Fruit fly (Drosophila melanogaster) whole organism, embryonic: Measurements from ENCODE around the gene CG3009.

Experiments used
- Asciz ChIP-seq: fragments of 200-800 bp; sonication (Bioruptor generic); optimal IDR thresholded peaks from 2 replicates; lab custom pipeline; 2017; ENCODE audit warnings: missing biosample characterization, mild to moderate bottlenecking, missing genetic modification characterization, missing genetic modification reagents
- Atf-2 ChIP-seq: fragments of 200-800 bp; sonication (Bioruptor generic); optimal IDR thresholded peaks from 2 replicates; lab custom pipeline; 2016; ENCODE audit warnings: missing biosample characterization, missing genetic modification characterization
- B-H2 ChIP-seq: fragments of 200-800 bp; sonication (Bioruptor generic); optimal IDR thresholded peaks from 2 replicates; lab custom pipeline; 2018; ENCODE audit warnings: missing biosample characterization, mild to moderate bottlenecking, missing genetic modification characterization
- CG10366 ChIP-seq: fragments of 200-800 bp; sonication (Bioruptor generic); IDR thresholded peaks from 2 replicates; pipeline ENCODE4 v1.3.6; 2022; ENCODE audit warnings: missing biosample characterization, missing genetic modification characterization
- CG10462 ChIP-seq: fragments of 200-800 bp; sonication (Bioruptor generic); optimal IDR thresholded peaks from 2 replicates; lab custom pipeline; 2016; ENCODE audit warnings: missing biosample characterization, missing genetic modification characterization
- CG11504 ChIP-seq: fragments of 200-800 bp; sonication (Bioruptor generic); optimal IDR thresholded peaks from 3 replicates; lab custom pipeline; 2019; ENCODE audit warnings: missing biosample characterization, mild to moderate bottlenecking, missing genetic modification characterization, moderate library complexity
- CG12236 ChIP-seq: fragments of 200-800 bp; sonication (Bioruptor generic); optimal IDR thresholded peaks from 2 replicates; lab custom pipeline; 2016; ENCODE audit warnings: missing biosample characterization, missing genetic modification characterization
- CG12299 ChIP-seq: fragments of 200-800 bp; sonication (Bioruptor generic); optimal IDR thresholded peaks from 2 replicates; lab custom pipeline; 2018; ENCODE audit warnings: missing biosample characterization, mild to moderate bottlenecking, missing genetic modification characterization
- CG13424 ChIP-seq: fragments of 200-800 bp; sonication (Bioruptor generic); optimal IDR thresholded peaks from 2 replicates; lab custom pipeline; 2019; ENCODE audit warnings: missing biosample characterization, mild to moderate bottlenecking, missing genetic modification characterization, moderate library complexity
- CG14050 ChIP-seq: fragments of 200-800 bp; sonication (Bioruptor generic); IDR thresholded peaks from 3 replicates; pipeline ENCODE4 v1.3.6; 2022; ENCODE audit warnings: missing biosample characterization, missing genetic modification characterization
- CG15479 ChIP-seq: fragments of 200-800 bp; sonication (Bioruptor generic); optimal IDR thresholded peaks from 3 replicates; lab custom pipeline; 2019; ENCODE audit warnings: missing biosample characterization, mild to moderate bottlenecking, missing genetic modification characterization, moderate library complexity
- CG1647 ChIP-seq: fragments of 200-800 bp; sonication (Bioruptor generic); optimal IDR thresholded peaks from 3 replicates; lab custom pipeline; 2016; ENCODE audit warnings: missing biosample characterization, missing genetic modification characterization
- CG2875 ChIP-seq: fragments of 200-800 bp; sonication (Bioruptor generic); optimal IDR thresholded peaks from 2 replicates; lab custom pipeline; 2017; ENCODE audit warnings: missing biosample characterization, mild to moderate bottlenecking, missing genetic modification characterization, missing genetic modification reagents
- CG4854 ChIP-seq: fragments of 200-800 bp; sonication (Bioruptor generic); optimal IDR thresholded peaks from 2 replicates; lab custom pipeline; 2016; ENCODE audit warnings: missing biosample characterization, missing genetic modification characterization, inconsistent platforms
- CG7839 ChIP-seq: fragments of 200-800 bp; sonication (Bioruptor generic); optimal IDR thresholded peaks from 3 replicates; lab custom pipeline; 2018; ENCODE audit warnings: missing biosample characterization, mild to moderate bottlenecking, missing genetic modification characterization, moderate library complexity
- Camta ChIP-seq: fragments of 200-800 bp; sonication (Bioruptor generic); optimal IDR thresholded peaks from 2 replicates; lab custom pipeline; 2016; ENCODE audit warnings: missing biosample characterization, missing genetic modification characterization
- CkIIα-i1 ChIP-seq: fragments of 200-800 bp; sonication (Bioruptor generic); IDR thresholded peaks from 2 replicates; pipeline ENCODE4 v1.3.6; 2022; ENCODE audit warnings: missing biosample characterization, missing genetic modification characterization
- Doc3 ChIP-seq: fragments of 200-800 bp; sonication (Bioruptor generic); IDR thresholded peaks from 3 replicates; pipeline ENCODE4 v1.3.6; 2022; ENCODE audit warnings: missing biosample characterization, missing genetic modification characterization; ENCODE audit not compliant: partially characterized antibody
- Eip74EF ChIP-seq, 2 experiments: fragments of 200-800 bp in 1 of 2; fragments of >200 bp in 1 of 2; sonication (Bioruptor generic) in 1 of 2; optimal IDR thresholded peaks; 2 replicates each; lab custom pipeline; 2017 to 2019; ENCODE audit warnings: missing biosample characterization in 2 of 2, missing genetic modification characterization in 2 of 2, mild to moderate bottlenecking in 1 of 2, moderate library complexity in 1 of 2
- Lhr ChIP-seq: fragments of 200-800 bp; sonication (Bioruptor generic); optimal IDR thresholded peaks from 3 replicates; lab custom pipeline; 2017; ENCODE audit warnings: mild to moderate bottlenecking, missing biosample characterization, missing genetic modification reagents, missing genetic modification characterization
- MBD-R2 ChIP-seq: fragments of 200-800 bp; sonication (Bioruptor generic); IDR thresholded peaks from 2 replicates; pipeline ENCODE4 v1.3.6; 2022; ENCODE audit warnings: missing biosample characterization, missing genetic modification characterization
- Myb ChIP-seq: fragments of 200-800 bp; sonication (Bioruptor generic); optimal IDR thresholded peaks from 2 replicates; lab custom pipeline; 2016; ENCODE audit warnings: missing biosample characterization, missing genetic modification characterization
- NK7.1 ChIP-seq: fragments of 200-800 bp; sonication (Bioruptor generic); optimal IDR thresholded peaks from 3 replicates; lab custom pipeline; 2016; ENCODE audit warnings: missing biosample characterization, missing genetic modification characterization
- Poxn ChIP-seq: fragments of 200-800 bp; sonication (Bioruptor generic); IDR thresholded peaks from 2 replicates; pipeline ENCODE4 v1.3.6; 2022; ENCODE audit warnings: missing biosample characterization, missing genetic modification characterization
- Ptx1 ChIP-seq: fragments of 200-800 bp; sonication (Bioruptor generic); IDR thresholded peaks from 2 replicates; pipeline ENCODE4 v1.3.6; 2022; ENCODE audit warnings: missing biosample characterization, missing genetic modification characterization
- Rfx ChIP-seq: fragments of 200-800 bp; sonication (Bioruptor generic); IDR thresholded peaks from 2 replicates; pipeline ENCODE4 v1.3.6; 2022; ENCODE audit warnings: missing biosample characterization, missing genetic modification characterization
- amos ChIP-seq: fragments of 200-800 bp; sonication (Bioruptor generic); IDR thresholded peaks from 2 replicates; pipeline ENCODE4 v1.3.6; 2022; ENCODE audit warnings: missing biosample characterization, missing genetic modification characterization; ENCODE audit not compliant: partially characterized antibody
- ase ChIP-seq: fragments of 200-800 bp; sonication (Bioruptor generic); IDR thresholded peaks from 3 replicates; pipeline ENCODE4 v1.3.6; 2022; ENCODE audit warnings: missing biosample characterization, missing genetic modification characterization
- crc ChIP-seq: fragments of 200-800 bp; sonication (Bioruptor generic); optimal IDR thresholded peaks from 2 replicates; lab custom pipeline; 2016; ENCODE audit warnings: missing biosample characterization, missing genetic modification characterization
- dan ChIP-seq: fragments of 200-800 bp; sonication (Bioruptor generic); IDR thresholded peaks from 2 replicates; pipeline ENCODE4 v1.3.6; 2022; ENCODE audit warnings: missing biosample characterization, missing genetic modification characterization
- ems ChIP-seq: fragments of 200-800 bp; sonication (Bioruptor generic); optimal IDR thresholded peaks from 3 replicates; lab custom pipeline; 2016; ENCODE audit warnings: missing biosample characterization, missing genetic modification characterization
- exex ChIP-seq: fragments of 200-800 bp; sonication (Bioruptor generic); optimal IDR thresholded peaks from 4 replicates; lab custom pipeline; 2018; ENCODE audit warnings: missing biosample characterization, mild to moderate bottlenecking, missing genetic modification characterization, moderate library complexity
- fd96Cb ChIP-seq: fragments of 200-800 bp; sonication (Bioruptor generic); optimal IDR thresholded peaks from 2 replicates; lab custom pipeline; 2018; ENCODE audit warnings: missing biosample characterization, mild to moderate bottlenecking, missing genetic modification characterization, moderate library complexity
- gsb-n ChIP-seq: fragments of 200-800 bp; sonication (Bioruptor generic); optimal IDR thresholded peaks from 3 replicates; lab custom pipeline; 2018; ENCODE audit warnings: missing biosample characterization, mild to moderate bottlenecking, missing genetic modification characterization
- lmd ChIP-seq: fragments of 200-800 bp; sonication (Bioruptor generic); IDR thresholded peaks from 2 replicates; pipeline ENCODE4 v1.3.6; 2022; ENCODE audit warnings: missing biosample characterization, missing genetic modification characterization
- lov ChIP-seq, 2 experiments: fragments of 200-800 bp in 1 of 2; fragments of >200 bp in 1 of 2; sonication (Bioruptor generic) in 1 of 2; IDR thresholded peaks in 1 of 2; optimal IDR thresholded peaks in 1 of 2; 2 replicates in 1 of 2; 3 replicates in 1 of 2; pipeline versions ENCODE4 v1.3.6 to Lab custom; 2017 to 2022; ENCODE audit warnings: missing biosample characterization in 1 of 2, missing genetic modification characterization in 1 of 2
- nom ChIP-seq: fragments of 200-800 bp; sonication (Bioruptor generic); optimal IDR thresholded peaks from 2 replicates; lab custom pipeline; 2017; ENCODE audit warnings: missing biosample characterization, missing genetic modification characterization, mild to moderate bottlenecking, moderate library complexity, missing genetic modification reagents
- pan ChIP-seq, 4 experiments: fragments of >200 bp in 3 of 4; fragments of 200-800 bp in 1 of 4; sonication (Bioruptor generic) in 1 of 4; optimal IDR thresholded peaks in 3 of 4; IDR thresholded peaks in 1 of 4; 2 replicates each; pipeline versions ENCODE4 v1.3.6 to Lab custom; 2017 to 2022; ENCODE audit warnings: missing biosample characterization in 2 of 4, missing genetic modification characterization in 2 of 4, mixed read lengths in 1 of 4
- sc ChIP-seq, 3 experiments: fragments of >200 bp in 2 of 3; fragments of 200-800 bp in 1 of 3; sonication (Bioruptor generic) in 1 of 3; optimal IDR thresholded peaks; 2 replicates in 2 of 3; 3 replicates in 1 of 3; lab custom pipeline; 2017; ENCODE audit warnings: mild to moderate bottlenecking in 1 of 3, missing biosample characterization in 1 of 3, missing genetic modification characterization in 1 of 3, missing genetic modification reagents in 1 of 3
- sens-2 ChIP-seq: fragments of 200-800 bp; sonication (Bioruptor generic); IDR thresholded peaks from 2 replicates; pipeline ENCODE4 v1.3.6; 2022; ENCODE audit warnings: missing biosample characterization, missing genetic modification characterization
- slp2 ChIP-seq: fragments of 200-800 bp; sonication (Bioruptor generic); optimal IDR thresholded peaks from 2 replicates; lab custom pipeline; 2016; ENCODE audit warnings: missing biosample characterization, missing genetic modification characterization
- tgo ChIP-seq: fragments of 200-800 bp; sonication (Bioruptor generic); IDR thresholded peaks from 3 replicates; pipeline ENCODE4 v1.3.6; 2022; ENCODE audit warnings: missing biosample characterization, missing genetic modification characterization
- vnd ChIP-seq: fragments of 200-800 bp; sonication (Bioruptor generic); IDR thresholded peaks from 3 replicates; pipeline ENCODE4 v1.3.6; 2022; ENCODE audit warnings: missing biosample characterization, missing genetic modification characterization; ENCODE audit not compliant: partially characterized antibody

Gene CG3009

DNA sequence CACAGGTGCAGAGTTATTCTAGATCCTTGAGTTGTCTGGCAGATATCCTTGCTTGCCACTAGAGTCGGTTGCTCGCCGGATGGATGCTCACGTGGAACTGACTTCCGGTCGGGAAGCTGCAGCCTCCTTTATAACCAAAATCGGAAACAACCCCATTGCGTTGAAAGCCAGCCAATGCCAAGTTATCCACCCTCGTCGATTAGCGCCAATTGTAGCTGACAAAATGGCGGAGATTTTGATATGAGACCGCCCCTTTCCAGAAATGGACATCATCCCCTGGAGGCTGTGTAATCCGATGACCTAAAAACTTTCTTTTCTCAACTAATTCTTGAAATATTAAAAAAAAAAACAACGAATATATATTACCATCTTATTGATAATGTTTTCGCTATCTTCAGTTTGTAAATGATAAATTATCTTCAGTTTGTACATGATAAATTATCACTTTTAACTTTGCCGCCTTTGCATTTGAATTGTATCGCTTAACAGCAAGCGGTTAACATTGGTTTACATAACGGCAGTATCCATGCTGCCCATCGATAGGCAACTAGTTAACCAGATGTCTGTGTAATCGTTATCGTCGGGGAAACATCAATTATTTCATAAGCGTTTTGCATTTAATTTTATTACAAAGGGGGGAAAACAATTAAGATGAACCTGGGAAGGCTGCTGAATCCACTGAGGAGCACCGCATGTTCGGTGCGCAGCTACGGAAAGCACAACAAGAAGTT, 19.0 kb downstream of the CG3009 start, which contains the start of the genes HLH4C and mRpL30 (continued):
- TF ChIP-seq CG2875 (GFP tag; lab: Kevin White, UChicago) (no peak), CG15479 (GFP tag; lab: Kevin White, UChicago) (no peak), Doc3 (GFP tag; lab: Robert Waterston, UW) (peak; percentile 70), Eip74EF (GFP tag; optimal IDR thresholded peaks at IDR 0.05; lab: Kevin White, UChicago) (no peak), dan (GFP tag; lab: Robert Waterston, UW) (no peak), ems (GFP tag; lab: Kevin White, UChicago) (no peak), NK7.1 (no peak), CG12299 (no peak), CG13424 (tag; lab: Kevin White, UChicago) (no peak), CG12236 (GFP tag; lab: Kevin White, UChicago) (no peak), Myb (GFP tag; lab: Kevin White, UChicago) (no peak), crc (GFP tag; lab: Kevin White, UChicago) (no peak), CG7839 (tag; lab: Kevin White, UChicago) (no peak), vnd (peak; percentile 87), lmd (GFP tag; lab: Robert Waterston, UW) (no peak), slp2 (GFP tag; lab: Kevin White, UChicago) (no peak), tgo (no peak), pan (optimal IDR thresholded peaks at IDR 0.05; lab: Kevin White, UChicago) (no peak), pan (GFP tag; optimal IDR thresholded peaks at IDR 0.05 in 1 of 2, IDR thresholded peaks at IDR 0.05 in 1 of 2) (no peak), CG10366 (GFP tag; lab: Robert Waterston, UW) (no peak), Atf-2 (GFP tag; lab: Kevin White, UChicago) (no peak), Ptx1 (GFP tag; lab: Robert Waterston, UW) (no peak), amos (GFP tag; lab: Robert Waterston, UW) (peak; percentile 81; the same call in 1 of the 2 replicates), Lhr (GFP tag; lab: Kevin White, UChicago) (no peak), fd96Cb (tag; lab: Kevin White, UChicago) (no peak), MBD-R2 (peak; percentile 29; the same call in 1 of the 2 replicates), sc (optimal IDR thresholded peaks at IDR 0.05; lab: Kevin White, UChicago) (no peak), sc (GFP tag; optimal IDR thresholded peaks at IDR 0.05; lab: Kevin White, UChicago) (no peak), CG4854 (GFP tag; lab: Kevin White, UChicago) (no peak)

DNA sequence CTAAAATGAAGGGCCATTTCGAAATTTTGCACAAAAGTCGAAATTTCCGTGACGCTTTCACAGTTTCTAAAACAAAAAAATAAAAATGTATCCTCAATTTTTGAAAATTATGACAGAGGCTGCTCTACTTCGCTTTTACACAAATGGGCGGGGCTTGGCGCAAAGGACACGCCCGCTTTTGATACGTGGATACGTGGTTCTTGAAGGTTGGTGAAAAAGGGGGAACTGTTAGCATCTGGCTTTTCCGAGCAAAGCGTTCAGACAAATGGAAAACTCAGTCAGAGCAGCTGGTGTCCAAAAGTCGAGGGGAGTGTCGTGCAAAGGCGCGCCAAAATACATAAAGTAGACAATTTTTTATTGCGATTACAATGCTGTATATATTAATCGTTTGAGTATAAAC, 21.7 kb downstream of the CG3009 start, which contains the start of gene CG3062:
Gene CG3062, minus strand, starts transcription at position 101 of the 400 bp plus-strand sequence.
- no peak for TF ChIP-seq CG11504
- TF ChIP-seq nom (GFP tag; lab: Kevin White, UChicago), result no peak
- TF ChIP-seq gsb-n (tag; lab: Kevin White, UChicago), result no peak
- no peak for TF ChIP-seq sens-2 (GFP tag; lab: Robert Waterston, UW)
- no peak for TF ChIP-seq CkIIα-i1 (GFP tag; lab: Robert Waterston, UW)
- no peak for TF ChIP-seq CG14050 (GFP tag; lab: Robert Waterston, UW)
- no peak for TF ChIP-seq Poxn (GFP tag; lab: Robert Waterston, UW)
- no peak for TF ChIP-seq CG10462 (GFP tag; lab: Kevin White, UChicago)
- TF ChIP-seq ase (GFP tag; lab: Robert Waterston, UW), result no peak
- no peak for TF ChIP-seq B-H2 (GFP tag; lab: Kevin White, UChicago)
- TF ChIP-seq Asciz, result no peak
- no peak for TF ChIP-seq slp2 (GFP tag; lab: Kevin White, UChicago)
- no peak for TF ChIP-seq lov (optimal IDR thresholded peaks at IDR 0.05; lab: Kevin White, UChicago)
- TF ChIP-seq lov (GFP tag; IDR thresholded peaks at IDR 0.05; lab: Robert Waterston, UW), result no peak
- no peak for TF ChIP-seq Camta
- TF ChIP-seq Rfx, result no peak
- no peak for TF ChIP-seq CG1647 (GFP tag; lab: Kevin White, UChicago)
- no peak for TF ChIP-seq exex (tag; lab: Kevin White, UChicago)
